Worm (Caenorhabditis elegans): ENCODE measurements around the gene smim-14.

The smim-14 gene

DNA sequence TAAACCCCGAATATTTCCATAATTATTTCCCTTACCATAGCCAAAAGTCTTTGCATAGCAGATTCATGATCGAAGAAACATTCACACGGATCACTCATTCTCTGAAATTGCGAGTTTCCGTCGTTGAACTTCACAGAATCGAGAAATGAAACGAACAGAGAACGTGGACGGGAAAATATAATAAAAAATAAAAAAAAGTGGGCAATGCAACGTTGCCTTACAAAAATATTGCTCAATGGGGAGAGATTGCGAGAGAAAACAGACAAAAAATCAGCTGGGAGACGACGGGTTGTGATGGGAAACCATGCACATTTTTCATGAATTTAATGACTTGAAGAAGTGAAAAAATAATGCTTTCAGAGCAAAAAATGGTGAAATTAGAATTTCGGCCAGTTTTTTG lies at the start of gene smim-14:
Gene smim-14, minus strand, starts transcription at position 101 of the 400 bp plus-strand sequence.
- TF ChIP-seq dpl-1 (GFP tag; optimal IDR thresholded peaks at IDR 0.05), result no peak
- TF ChIP-seq ceh-44 (GFP tag; IDR thresholded peaks at IDR 0.05), result no peak
- TF ChIP-seq mes-2 (tag; optimal IDR thresholded peaks at IDR 0.05; ENCODE audit: poor library complexity, severe bottlenecking), result peak; percentile 29
- TF ChIP-seq daf-16 (GFP tag; optimal IDR thresholded peaks at IDR 0.05), result no peak
- peak; percentile 34 for TF ChIP-seq daf-16 (tag; optimal IDR thresholded peaks at IDR 0.05)
- TF ChIP-seq F10B5.3 (tag; optimal IDR thresholded peaks at IDR 0.05), result no peak

DNA sequence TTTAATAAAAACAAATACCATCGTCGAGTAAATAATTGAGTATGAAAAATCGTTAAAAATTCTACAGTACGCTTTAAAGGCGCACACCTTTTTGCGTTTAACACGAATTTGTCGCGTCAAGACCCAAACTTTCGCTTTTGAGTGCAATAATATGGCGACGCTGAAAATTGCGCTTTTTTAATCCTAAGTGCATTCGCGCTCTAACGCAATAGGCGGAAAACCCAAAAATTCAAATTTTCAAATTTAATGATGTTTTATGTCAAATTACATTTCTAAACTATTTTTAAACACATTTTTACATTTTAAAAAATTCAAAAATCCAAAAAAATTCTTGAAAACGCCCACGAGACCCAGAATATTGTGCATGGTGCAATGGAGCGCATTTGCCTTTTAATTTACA lies 42.3 kb upstream of the smim-14 start:
- TF ChIP-seq ama-1 (optimal IDR thresholded peaks at IDR 0.05) (no peak), lin-38 (GFP tag; IDR thresholded peaks at IDR 0.05) (peak; percentile 46), tra-1 (GFP tag; IDR thresholded peaks at IDR 0.05) (no peak)

- TF ChIP-seq ztf-7 (tag; optimal IDR thresholded peaks at IDR 0.05), result peak; percentile 14
- TF ChIP-seq daf-16 (GFP tag; optimal IDR thresholded peaks at IDR 0.05), result peak in 1 of 2 experiments; percentile 25
- TF ChIP-seq daf-16 (tag; optimal IDR thresholded peaks at IDR 0.05), result peak; percentile 91
- TF ChIP-seq dpl-1 (GFP tag; optimal IDR thresholded peaks at IDR 0.05), result peak; percentile 64
- no peak for TF ChIP-seq mxl-3 (GFP tag; optimal IDR thresholded peaks at IDR 0.05)
- no peak for TF ChIP-seq F26F4.8 (GFP tag; conservative IDR thresholded peaks at IDR 0.05)
- peak; percentile 36 for TF ChIP-seq hlh-30 (tag; optimal IDR thresholded peaks at IDR 0.05; ENCODE audit: insufficient read depth)
- no peak for TF ChIP-seq aly-2 (tag; optimal IDR thresholded peaks at IDR 0.05)
- peak; percentile 25 for TF ChIP-seq rbr-2 (tag; optimal IDR thresholded peaks at IDR 0.05)
- peak; percentile 46 for TF ChIP-seq mep-1 (tag; optimal IDR thresholded peaks at IDR 0.05)
- TF ChIP-seq lin-38 (GFP tag; IDR thresholded peaks at IDR 0.05), result peak; percentile 57
- peak; percentile 66 for TF ChIP-seq unc-130 (GFP tag; optimal IDR thresholded peaks at IDR 0.05)
- peak in 1 of 2 experiments; percentile 97 for TF ChIP-seq lsy-2 (tag; optimal IDR thresholded peaks at IDR 0.05)
- TF ChIP-seq mes-2 (tag; optimal IDR thresholded peaks at IDR 0.05; ENCODE audit: poor library complexity, severe bottlenecking), result peak; percentile 72
- peak; percentile 27; the same call in 1 of the 2 replicates for TF ChIP-seq dmd-6 (GFP tag; IDR thresholded peaks at IDR 0.05)
- no peak for TF ChIP-seq ceh-28 (tag; optimal IDR thresholded peaks at IDR 0.05)
- TF ChIP-seq nhr-10 (tag; optimal IDR thresholded peaks at IDR 0.05), result no peak
- TF ChIP-seq nhr-6 (tag; optimal IDR thresholded peaks at IDR 0.05), result peak; percentile 36
- peak; percentile 57 for TF ChIP-seq dve-1 (tag; optimal IDR thresholded peaks at IDR 0.05; ENCODE audit: insufficient read depth)
- peak; percentile 7 for TF ChIP-seq nhr-28 (tag; optimal IDR thresholded peaks at IDR 0.05)
- peak; percentile 85 for TF ChIP-seq aha-1 (tag)
- no peak for TF ChIP-seq pha-4 (GFP tag; IDR thresholded peaks at IDR 0.05)
- peak; percentile 74 for TF ChIP-seq pha-4 (tag; optimal IDR thresholded peaks at IDR 0.05)
These were observed 40.4 kb upstream of the smim-14 start, which contains the start of the genes M01F1.4 and mrpl-35 for ce11 chrIII:3509908-3510307. Gene M01F1.4 (minus strand): TSS chrIII:3510033. Gene mrpl-35 (plus strand): TSS chrIII:3510237.

DNA sequence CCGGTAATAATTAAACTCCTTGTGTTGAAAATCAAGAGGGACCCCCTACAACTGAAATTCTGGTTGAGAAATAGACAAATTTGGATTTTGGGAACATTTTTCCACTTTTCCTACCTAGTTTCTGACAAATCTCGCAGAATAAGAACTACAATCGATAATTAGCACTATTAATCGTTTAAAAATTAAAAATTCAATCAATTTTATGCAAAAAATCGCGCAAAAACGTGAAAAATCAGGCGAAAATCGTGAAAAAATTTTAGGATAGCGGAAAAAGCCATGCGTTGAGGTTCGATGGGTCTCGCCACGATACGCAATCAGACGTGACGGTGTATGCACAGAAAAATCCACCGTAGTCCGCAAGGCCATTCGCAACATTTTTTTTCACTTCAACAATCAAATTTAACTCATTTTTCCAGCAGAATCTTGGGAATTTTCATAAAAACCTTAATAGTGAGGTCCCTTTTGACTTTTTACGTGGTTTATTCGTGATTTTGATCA lies 35.6 kb upstream of the smim-14 start, which contains the start of gene lias-1:
Gene lias-1, minus strand, starts transcription at position 51 of the 498 bp plus-strand sequence.
- TF ChIP-seq egl-43 (GFP tag; IDR thresholded peaks at IDR 0.05), result no peak
- no peak for TF ChIP-seq spr-3 (GFP tag; optimal IDR thresholded peaks at IDR 0.05)
- peak; percentile 24; the same call in 1 of the 2 replicates for TF ChIP-seq dmd-6 (GFP tag; IDR thresholded peaks at IDR 0.05)
- TF ChIP-seq R02D3.7 (tag; optimal IDR thresholded peaks at IDR 0.05), result no peak
- no peak for TF ChIP-seq zip-2 (tag; optimal IDR thresholded peaks at IDR 0.05)
- TF ChIP-seq hlh-11 (tag; optimal IDR thresholded peaks at IDR 0.05), result peak; percentile 69
- TF ChIP-seq nhr-41 (GFP tag; IDR thresholded peaks at IDR 0.05), result no peak
- no peak for TF ChIP-seq D1046.2 (GFP tag; IDR thresholded peaks at IDR 0.05)
- TF ChIP-seq tag-97 (GFP tag; IDR thresholded peaks at IDR 0.05), result no peak
- TF ChIP-seq set-16 (GFP tag; IDR thresholded peaks at IDR 0.05), result no peak
- no peak for TF ChIP-seq lim-7 (GFP tag; IDR thresholded peaks at IDR 0.05)
- TF ChIP-seq arid-1 (GFP tag; conservative IDR thresholded peaks at IDR 0.05), result peak; percentile 30; the same call in 1 of the 2 replicates
- TF ChIP-seq nhr-237 (tag; optimal IDR thresholded peaks at IDR 0.05), result no peak
- TF ChIP-seq lir-3 (tag; optimal IDR thresholded peaks at IDR 0.05), result no peak
- TF ChIP-seq ama-1 (optimal IDR thresholded peaks at IDR 0.05), result peak; percentile 92
- peak in 1 of 2 experiments; percentile 72 for TF ChIP-seq mdl-1 (tag; optimal IDR thresholded peaks at IDR 0.05)
- TF ChIP-seq ztf-7 (tag; optimal IDR thresholded peaks at IDR 0.05), result peak; percentile 6
- TF ChIP-seq ceh-32 (tag; optimal IDR thresholded peaks at IDR 0.05; ENCODE audit: poor library complexity), result no peak
- TF ChIP-seq ceh-62 (tag; optimal IDR thresholded peaks at IDR 0.05), result no peak
- TF ChIP-seq ZK546.5 (tag; optimal IDR thresholded peaks at IDR 0.05), result peak in 1 of 2 experiments; percentile 32
- TF ChIP-seq fkh-10 (GFP tag; optimal IDR thresholded peaks at IDR 0.05), result peak; percentile 52
- no peak for TF ChIP-seq F37D6.2 (tag; optimal IDR thresholded peaks at IDR 0.05)
- peak; percentile 24 for TF ChIP-seq spr-1 (tag; optimal IDR thresholded peaks at IDR 0.05)

Data from whole organism, L4 larva.